Fruit fly (Drosophila melanogaster): Measurements from ENCODE around the gene CG43783.

Gene CG43783

dm6 chr3L:8996899-8997685 lies 43.0 kb upstream of the CG43783 start (continued):
- peak; percentile 38 for TF ChIP-seq CG6854 (GFP tag; optimal IDR thresholded peaks at IDR 0.05)
- no peak for TF ChIP-seq Neu2 (GFP tag; optimal IDR thresholded peaks at IDR 0.05; ENCODE audit: borderline replicate concordance)
- TF ChIP-seq Ptx1 (GFP tag; IDR thresholded peaks at IDR 0.05) = no peak
- TF ChIP-seq CG12659 (GFP tag; optimal IDR thresholded peaks at IDR 0.05) = no peak
- TF ChIP-seq CHES-1-like (GFP tag; optimal IDR thresholded peaks at IDR 0.05) = no peak
- no peak for TF ChIP-seq Stat92E (GFP tag; optimal IDR thresholded peaks at IDR 0.05)
- no peak for TF ChIP-seq CG16863 (GFP tag; optimal IDR thresholded peaks at IDR 0.05)
- no peak for TF ChIP-seq zen (tag; optimal IDR thresholded peaks at IDR 0.05)
- TF ChIP-seq toy (GFP tag; IDR thresholded peaks at IDR 0.05) = no peak
- TF ChIP-seq CG34224 (GFP tag; IDR thresholded peaks at IDR 0.05; ENCODE audit: partially characterized antibody) = no peak
- TF ChIP-seq CG12236 (GFP tag; optimal IDR thresholded peaks at IDR 0.05) = no peak
- no peak for TF ChIP-seq Hand (GFP tag; optimal IDR thresholded peaks at IDR 0.05)
- 0 out of 2 replicates have a peak, but pooled peaks have one; percentile 24 for TF ChIP-seq Awh (GFP tag; IDR thresholded peaks at IDR 0.05)

- no peak for TF ChIP-seq gem (tag; optimal IDR thresholded peaks at IDR 0.05)
- peak; percentile 77 for TF ChIP-seq CG32772 (GFP tag; IDR thresholded peaks at IDR 0.05)
- TF ChIP-seq CG10654 (GFP tag; optimal IDR thresholded peaks at IDR 0.05) = peak; percentile 34
- no peak for TF ChIP-seq Stat92E (GFP tag; optimal IDR thresholded peaks at IDR 0.05)
- TF ChIP-seq CG11456 (GFP tag; IDR thresholded peaks at IDR 0.05) = peak; percentile 67; the same call in 2 of the 3 replicates
- TF ChIP-seq dimm (GFP tag; IDR thresholded peaks at IDR 0.05) = peak; percentile 51; the same call in 1 of the 2 replicates
- TF ChIP-seq gcm2 (GFP tag; optimal IDR thresholded peaks at IDR 0.05) = no peak
- peak; percentile 60 for TF ChIP-seq wor (GFP tag; IDR thresholded peaks at IDR 0.05)
- peak; percentile 25 for TF ChIP-seq emc (GFP tag; optimal IDR thresholded peaks at IDR 0.05)
- TF ChIP-seq Abd-B (GFP tag; optimal IDR thresholded peaks at IDR 0.05) = peak; percentile 58
- TF ChIP-seq wek (GFP tag; optimal IDR thresholded peaks at IDR 0.05) = no peak
- no peak for TF ChIP-seq nom (GFP tag; optimal IDR thresholded peaks at IDR 0.05)
- no peak for TF ChIP-seq CG2116 (GFP tag; optimal IDR thresholded peaks at IDR 0.05)
- TF ChIP-seq sens (GFP tag) = peak; percentile 93
- no peak for TF ChIP-seq bigmax (GFP tag; optimal IDR thresholded peaks at IDR 0.05)
- peak; percentile 47; the same call in 1 of the 2 replicates for TF ChIP-seq al (GFP tag; IDR thresholded peaks at IDR 0.05)
- TF ChIP-seq org-1 (GFP tag; optimal IDR thresholded peaks at IDR 0.05) = no peak
- TF ChIP-seq slp2 (GFP tag; optimal IDR thresholded peaks at IDR 0.05) = peak; percentile 40
- TF ChIP-seq D (optimal IDR thresholded peaks at IDR 0.05) = no peak
- TF ChIP-seq D (GFP tag; optimal IDR thresholded peaks at IDR 0.05) = peak; percentile 60
- no peak for TF ChIP-seq CG13287 (GFP tag; IDR thresholded peaks at IDR 0.05; ENCODE audit: partially characterized antibody)
- TF ChIP-seq CG6175 (GFP tag; IDR thresholded peaks at IDR 0.05) = no peak
- TF ChIP-seq Dip2 (GFP tag; IDR thresholded peaks at IDR 0.05) = no peak
- TF ChIP-seq sim (GFP tag; IDR thresholded peaks at IDR 0.05) = 0 out of 2 replicates have a peak, but pooled peaks have one; percentile 30
- peak; percentile 9 for TF ChIP-seq CG18764 (GFP tag; optimal IDR thresholded peaks at IDR 0.05)
- peak; percentile 75 for TF ChIP-seq ttk (GFP tag; IDR thresholded peaks at IDR 0.05)
- peak in 1 of 2 experiments; percentile 19 for TF ChIP-seq Hr51 (GFP tag; optimal IDR thresholded peaks at IDR 0.05)
- TF ChIP-seq zfh1 (GFP tag; IDR thresholded peaks at IDR 0.05) = peak; percentile 85
- TF ChIP-seq CG10462 (GFP tag; optimal IDR thresholded peaks at IDR 0.05) = no peak
- TF ChIP-seq ATbp (GFP tag; optimal IDR thresholded peaks at IDR 0.05) = peak; percentile 65
- peak; percentile 80 for TF ChIP-seq ara (GFP tag; IDR thresholded peaks at IDR 0.05)
- TF ChIP-seq nmo (GFP tag; optimal IDR thresholded peaks at IDR 0.05) = peak; percentile 69
- TF ChIP-seq vvl (GFP tag; IDR thresholded peaks at IDR 0.05) = peak; percentile 84
- no peak for TF ChIP-seq CG6791 (GFP tag; IDR thresholded peaks at IDR 0.05; ENCODE audit: partially characterized antibody)
- no peak for TF ChIP-seq z (GFP tag; IDR thresholded peaks at IDR 0.05)
- TF ChIP-seq chm (GFP tag; IDR thresholded peaks at IDR 0.05) = peak; percentile 68; the same call in 1 of the 2 replicates
Observed at dm6 chr3L:8996173-8996767, 42.2 kb upstream of the CG43783 start.

Data from whole organism, embryonic.